Fruit fly (Drosophila melanogaster): ENCODE data around the gene Dys.

The Dys gene

dm6 chr3R:19623606-19624005 is 162.7 kb downstream of the Dys start (continued):
- TF ChIP-seq twi (tag; optimal IDR thresholded peaks at IDR 0.05) (no peak), pum (GFP tag; optimal IDR thresholded peaks at IDR 0.05) (peak; percentile 44), CG3838 (GFP tag; optimal IDR thresholded peaks at IDR 0.05) (no peak), Camta (GFP tag; optimal IDR thresholded peaks at IDR 0.05) (peak; percentile 37), CG8478 (optimal IDR thresholded peaks at IDR 0.05) (no peak), CG3407 (GFP tag; optimal IDR thresholded peaks at IDR 0.05) (no peak), chm (GFP tag; IDR thresholded peaks at IDR 0.05) (no peak), btn (GFP tag; optimal IDR thresholded peaks at IDR 0.05) (no peak), CG1602 (GFP tag; optimal IDR thresholded peaks at IDR 0.05) (no peak), crp (GFP tag; optimal IDR thresholded peaks at IDR 0.05) (no peak), CkIIα-i1 (GFP tag; IDR thresholded peaks at IDR 0.05) (peak; percentile 59; the same call in 1 of the 2 replicates), CG10462 (GFP tag; optimal IDR thresholded peaks at IDR 0.05) (peak; percentile 29), Sox102F (GFP tag; optimal IDR thresholded peaks at IDR 0.05) (peak; percentile 73), CG9215 (GFP tag; IDR thresholded peaks at IDR 0.05) (no peak; the same call in 1 of the 2 replicates), ssp (GFP tag; IDR thresholded peaks at IDR 0.05) (no peak), CG12299 (tag; optimal IDR thresholded peaks at IDR 0.05) (no peak), CG11093 (GFP tag; IDR thresholded peaks at IDR 0.05) (0 out of 3 replicates have a peak, but pooled peaks have one; percentile 38), HLHmδ (GFP tag; optimal IDR thresholded peaks at IDR 0.05) (no peak), tgo (GFP tag; IDR thresholded peaks at IDR 0.05) (peak; percentile 57; the same call in 2 of the 3 replicates), Rfx (GFP tag; IDR thresholded peaks at IDR 0.05) (peak; percentile 79), sd (tag; optimal IDR thresholded peaks at IDR 0.05) (no peak), CG1024 (GFP tag; IDR thresholded peaks at IDR 0.05) (no peak), CG12236 (GFP tag; optimal IDR thresholded peaks at IDR 0.05) (peak; percentile 19), fu2 (GFP tag; optimal IDR thresholded peaks at IDR 0.05) (peak; percentile 48), tna (GFP tag; IDR thresholded peaks at IDR 0.05; ENCODE audit: partially characterized antibody) (no peak), CG1233 (GFP tag; optimal IDR thresholded peaks at IDR 0.05) (peak; percentile 43), CG8388 (GFP tag; optimal IDR thresholded peaks at IDR 0.05) (peak; percentile 56), CG12104 (GFP tag; optimal IDR thresholded peaks at IDR 0.05) (no peak), vfl (GFP tag; optimal IDR thresholded peaks at IDR 0.05) (no peak), cas (GFP tag; IDR thresholded peaks at IDR 0.05) (no peak), kay (GFP tag; optimal IDR thresholded peaks at IDR 0.05) (no peak), Meics (GFP tag; optimal IDR thresholded peaks at IDR 0.05) (peak; percentile 43), nerfin-1 (tag; optimal IDR thresholded peaks at IDR 0.05) (peak; percentile 6), Med (GFP tag) (peak; percentile 96), D (optimal IDR thresholded peaks at IDR 0.05) (no peak), D (GFP tag; optimal IDR thresholded peaks at IDR 0.05) (peak; percentile 31), gem (tag; optimal IDR thresholded peaks at IDR 0.05) (peak; percentile 75), Doc2 (GFP tag; IDR thresholded peaks at IDR 0.05) (no peak), ken (GFP tag; IDR thresholded peaks at IDR 0.05) (peak; percentile 69), danr (GFP tag; IDR thresholded peaks at IDR 0.05) (0 out of 2 replicates have a peak, but pooled peaks have one; percentile 31), CG13296 (GFP tag; optimal IDR thresholded peaks at IDR 0.05) (no peak), ind (GFP tag; optimal IDR thresholded peaks at IDR 0.05) (peak; percentile 69), Trl (optimal IDR thresholded peaks at IDR 0.05) (peak in 1 of 2 experiments; percentile 14), Trl (GFP tag; optimal IDR thresholded peaks at IDR 0.05) (peak; percentile 23), NFAT (GFP tag; IDR thresholded peaks at IDR 0.05) (peak; percentile 59; the same call in 1 of the 2 replicates), CG4424 (GFP tag; optimal IDR thresholded peaks at IDR 0.05) (peak; percentile 69), Deaf1 (tag; optimal IDR thresholded peaks at IDR 0.05) (no peak), CG42726 (GFP tag; IDR thresholded peaks at IDR 0.05; ENCODE audit: partially characterized antibody) (no peak), CG2202 (tag; optimal IDR thresholded peaks at IDR 0.05) (no peak), gce (GFP tag; IDR thresholded peaks at IDR 0.05) (0 out of 3 replicates have a peak, but pooled peaks have one; percentile 21), knrl (GFP tag; IDR thresholded peaks at IDR 0.05; ENCODE audit: partially characterized antibody) (no peak), usp (GFP tag; optimal IDR thresholded peaks at IDR 0.05) (no peak), CG13624 (GFP tag; optimal IDR thresholded peaks at IDR 0.05) (peak; percentile 56)
